Fruit fly (Drosophila melanogaster) whole organism, prepupa: ENCODE data around the gene SdicB.
"Not testable (repeated sequence)": the region's sequence is repeated elsewhere in the genome, so short reads cannot be mapped to it uniquely, and the experiment has no call there.

ENCODE experiments used
- Blimp-1 ChIP-seq: fragments of 200-800 bp; sonication (Bioruptor generic); optimal IDR thresholded peaks from 3 replicates; lab custom pipeline; 2017; ENCODE audit warnings: missing biosample characterization, missing genetic modification characterization, mild to moderate bottlenecking, moderate library complexity, missing genetic modification reagents
- CG10631 ChIP-seq: fragments of 200-800 bp; sonication (Bioruptor generic); optimal IDR thresholded peaks from 2 replicates; lab custom pipeline; 2016; ENCODE audit warnings: missing biosample characterization, missing genetic modification characterization
- CG11294 ChIP-seq: fragments of 200-800 bp; sonication (Bioruptor generic); IDR thresholded peaks from 2 replicates; pipeline ENCODE4 v1.3.6; 2022; ENCODE audit warnings: missing biosample characterization, missing genetic modification characterization
- CG11762 ChIP-seq: fragments of 200-800 bp; sonication (Bioruptor generic); optimal IDR thresholded peaks from 3 replicates; lab custom pipeline; 2016; ENCODE audit warnings: missing biosample characterization, missing genetic modification characterization; ENCODE audit not compliant: insufficient read depth
- CG11902 ChIP-seq: fragments of 200-800 bp; sonication (Bioruptor generic); optimal IDR thresholded peaks from 3 replicates; lab custom pipeline; 2016; ENCODE audit warnings: missing biosample characterization, missing genetic modification characterization
- CG15336 ChIP-seq: fragments of 200-800 bp; sonication (Bioruptor generic); IDR thresholded peaks from 2 replicates; pipeline ENCODE4 v1.3.6; 2022; ENCODE audit warnings: missing biosample characterization, missing genetic modification characterization
- CG1621 ChIP-seq: fragments of 200-800 bp; sonication (Bioruptor generic); optimal IDR thresholded peaks from 3 replicates; lab custom pipeline; 2018; ENCODE audit warnings: missing biosample characterization, mild to moderate bottlenecking, missing genetic modification characterization
- CG3032 ChIP-seq: fragments of 200-800 bp; optimal IDR thresholded peaks from 2 replicates; lab custom pipeline; 2019; ENCODE audit warnings: missing biosample characterization, mild to moderate bottlenecking, missing genetic modification characterization, moderate library complexity
- CG31627 ChIP-seq: fragments of 200-800 bp; sonication (Bioruptor generic); optimal IDR thresholded peaks from 3 replicates; lab custom pipeline; 2016; ENCODE audit warnings: missing biosample characterization, missing genetic modification characterization
- CG32006 ChIP-seq: fragments of 200-800 bp; sonication (Bioruptor generic); optimal IDR thresholded peaks from 3 replicates; lab custom pipeline; 2017; ENCODE audit warnings: missing biosample characterization, mild to moderate bottlenecking, missing genetic modification characterization
- CG34406 ChIP-seq: fragments of 200-800 bp; sonication (Bioruptor generic); optimal IDR thresholded peaks from 3 replicates; lab custom pipeline; 2016; ENCODE audit warnings: missing biosample characterization, missing genetic modification characterization
- CG3919 ChIP-seq: fragments of 200-800 bp; sonication (Bioruptor generic); optimal IDR thresholded peaks from 3 replicates; lab custom pipeline; 2016; ENCODE audit warnings: missing biosample characterization, missing genetic modification characterization
- CG4318 ChIP-seq: fragments of 200-800 bp; sonication (Bioruptor generic); optimal IDR thresholded peaks from 3 replicates; lab custom pipeline; 2017; ENCODE audit warnings: missing biosample characterization, mild to moderate bottlenecking, missing genetic modification characterization
- CG6163 ChIP-seq: fragments of 200-800 bp; sonication (Bioruptor generic); IDR thresholded peaks from 3 replicates; pipeline ENCODE4 v1.3.6; 2022; ENCODE audit warnings: missing biosample characterization, missing genetic modification characterization
- CG6792 ChIP-seq: fragments of 200-800 bp; sonication (Bioruptor generic); optimal IDR thresholded peaks from 3 replicates; lab custom pipeline; 2016; ENCODE audit warnings: missing biosample characterization, missing genetic modification characterization
- CG6808 ChIP-seq: fragments of 200-800 bp; sonication (Bioruptor generic); optimal IDR thresholded peaks from 3 replicates; lab custom pipeline; 2017; ENCODE audit warnings: missing biosample characterization, missing genetic modification characterization, mild to moderate bottlenecking, moderate library complexity, missing genetic modification reagents
- CG6854 ChIP-seq: fragments of 200-800 bp; sonication (Bioruptor generic); optimal IDR thresholded peaks from 2 replicates; lab custom pipeline; 2017; ENCODE audit warnings: missing biosample characterization, mild to moderate bottlenecking, missing genetic modification characterization
- CG7368 ChIP-seq: fragments of 200-800 bp; sonication (Bioruptor generic); optimal IDR thresholded peaks from 3 replicates; lab custom pipeline; 2016; ENCODE audit warnings: missing biosample characterization, missing genetic modification characterization
- CG8632 ChIP-seq: fragments of 200-800 bp; sonication (Bioruptor generic); optimal IDR thresholded peaks from 3 replicates; lab custom pipeline; 2016; ENCODE audit warnings: missing biosample characterization, missing genetic modification characterization
- CG9139 ChIP-seq: fragments of 200-800 bp; sonication (Bioruptor generic); optimal IDR thresholded peaks from 3 replicates; lab custom pipeline; 2017; ENCODE audit warnings: missing biosample characterization, mild to moderate bottlenecking, missing genetic modification characterization
- Eip75B ChIP-seq: fragments of 200-800 bp; sonication (Bioruptor generic); optimal IDR thresholded peaks from 3 replicates; lab custom pipeline; 2016; ENCODE audit warnings: missing biosample characterization, missing genetic modification characterization
- Eip78C ChIP-seq: fragments of 200-800 bp; sonication (Bioruptor generic); peaks from one replicate; lab custom pipeline; 2016; ENCODE audit warnings: missing biosample characterization, missing genetic modification characterization
- Eip93F ChIP-seq: fragments of 200-800 bp; sonication (Bioruptor generic); optimal IDR thresholded peaks from 2 replicates; lab custom pipeline; 2016; ENCODE audit warnings: missing biosample characterization, mild to moderate bottlenecking, missing genetic modification characterization
- Ets21C ChIP-seq: fragments of 200-800 bp; sonication (Bioruptor generic); optimal IDR thresholded peaks from 3 replicates; lab custom pipeline; 2016; ENCODE audit warnings: missing biosample characterization, missing genetic modification characterization
- Gug ChIP-seq: fragments of 200-800 bp; sonication (Bioruptor generic); IDR thresholded peaks from 2 replicates; pipeline ENCODE4 v1.3.6; 2022; ENCODE audit warnings: missing biosample characterization, missing genetic modification characterization
- Hr38 ChIP-seq: sonication (Bioruptor generic); optimal IDR thresholded peaks from 2 replicates; lab custom pipeline; 2016; ENCODE audit warnings: missing biosample characterization, missing genetic modification characterization
- Hr39 ChIP-seq: fragments of 200-800 bp; sonication (Bioruptor generic); optimal IDR thresholded peaks from 2 replicates; lab custom pipeline; 2016; ENCODE audit warnings: missing biosample characterization, missing genetic modification characterization
- Hr4 ChIP-seq: fragments of 200-800 bp; sonication (Bioruptor generic); optimal IDR thresholded peaks from 3 replicates; lab custom pipeline; 2016; ENCODE audit warnings: missing biosample characterization, missing genetic modification characterization
- Lpt ChIP-seq: fragments of 200-800 bp; sonication (Bioruptor generic); optimal IDR thresholded peaks from 3 replicates; lab custom pipeline; 2016; ENCODE audit warnings: missing biosample characterization, missing genetic modification characterization
- Met ChIP-seq: fragments of 200-800 bp; sonication (Bioruptor generic); optimal IDR thresholded peaks from 3 replicates; lab custom pipeline; 2016; ENCODE audit warnings: missing biosample characterization, missing genetic modification characterization
- Sox14 ChIP-seq: fragments of 200-800 bp; sonication (Bioruptor generic); optimal IDR thresholded peaks from 3 replicates; lab custom pipeline; 2016; ENCODE audit warnings: missing biosample characterization, missing genetic modification characterization
- Sox15 ChIP-seq: fragments of 200-800 bp; sonication (Bioruptor generic); optimal IDR thresholded peaks from 3 replicates; lab custom pipeline; 2016; ENCODE audit warnings: missing biosample characterization, missing genetic modification characterization
- acj6 ChIP-seq: fragments of 200-800 bp; sonication (Bioruptor generic); optimal IDR thresholded peaks from 3 replicates; lab custom pipeline; 2016; ENCODE audit warnings: missing biosample characterization, missing genetic modification characterization
- dac ChIP-seq: fragments of 200-800 bp; sonication (Bioruptor generic); optimal IDR thresholded peaks from 2 replicates; lab custom pipeline; 2017; ENCODE audit warnings: missing biosample characterization, mild to moderate bottlenecking, missing genetic modification characterization
- dsx ChIP-seq: fragments of 200-800 bp; optimal IDR thresholded peaks from 3 replicates; lab custom pipeline; 2019; ENCODE audit warnings: missing biosample characterization, mild to moderate bottlenecking, missing genetic modification characterization, moderate library complexity; ENCODE audit not compliant: poor library complexity, severe bottlenecking
- esn ChIP-seq: fragments of 200-800 bp; sonication (Bioruptor generic); optimal IDR thresholded peaks from 2 replicates; lab custom pipeline; 2016; ENCODE audit warnings: missing biosample characterization, mild to moderate bottlenecking, missing genetic modification characterization, moderate library complexity
- fd59A ChIP-seq: fragments of 200-800 bp; sonication (Bioruptor generic); optimal IDR thresholded peaks from 2 replicates; lab custom pipeline; 2017; ENCODE audit warnings: missing biosample characterization, mild to moderate bottlenecking, missing genetic modification characterization, missing genetic modification reagents
- fd85E ChIP-seq: fragments of 200-800 bp; sonication (Bioruptor generic); optimal IDR thresholded peaks from 3 replicates; lab custom pipeline; 2016; ENCODE audit warnings: missing biosample characterization, missing genetic modification characterization
- net ChIP-seq: fragments of 200-800 bp; sonication (Bioruptor generic); optimal IDR thresholded peaks from 3 replicates; lab custom pipeline; 2016; ENCODE audit warnings: missing biosample characterization, missing genetic modification characterization
- pdm3 ChIP-seq: fragments of 200-800 bp; sonication (Bioruptor generic); optimal IDR thresholded peaks from 3 replicates; lab custom pipeline; 2016; ENCODE audit warnings: missing biosample characterization, missing genetic modification characterization
- salr ChIP-seq, 2 experiments: fragments of 200-800 bp; sonication (Bioruptor generic); optimal IDR thresholded peaks; 3 replicates each; lab custom pipeline; 2016 to 2018; ENCODE audit warnings: missing biosample characterization in 2 of 2, missing genetic modification characterization in 2 of 2, mild to moderate bottlenecking in 1 of 2
- spab ChIP-seq: fragments of 200-800 bp; sonication (Bioruptor generic); optimal IDR thresholded peaks from 2 replicates; lab custom pipeline; 2017; ENCODE audit warnings: missing biosample characterization, mild to moderate bottlenecking, missing genetic modification characterization, missing genetic modification reagents
- ss ChIP-seq, 2 experiments: fragments of 200-800 bp; sonication (Bioruptor generic); optimal IDR thresholded peaks; 2 replicates in 1 of 2; 3 replicates in 1 of 2; lab custom pipeline; 2017 to 2018; ENCODE audit warnings: mild to moderate bottlenecking in 2 of 2, missing biosample characterization in 2 of 2, missing genetic modification characterization in 2 of 2, moderate library complexity in 1 of 2
- svp ChIP-seq: fragments of 200-800 bp; sonication (Bioruptor generic); peaks from one replicate; lab custom pipeline; 2016; ENCODE audit warnings: missing biosample characterization, missing genetic modification characterization
- topi ChIP-seq: fragments of 200-800 bp; sonication (Bioruptor generic); optimal IDR thresholded peaks from 3 replicates; lab custom pipeline; 2016; ENCODE audit warnings: missing biosample characterization, missing genetic modification characterization
- vri ChIP-seq: fragments of 200-800 bp; sonication (Bioruptor generic); optimal IDR thresholded peaks from 3 replicates; lab custom pipeline; 2016; ENCODE audit warnings: missing biosample characterization, mild to moderate bottlenecking, missing genetic modification characterization

The SdicB gene

dm6 chrX:20209503-20209902 lies at the start of gene SdicB:
SdicB (minus strand) TSS chrX:20209603.
- not testable (repeated sequence) for TF ChIP-seq spab, Hr39, vri (GFP tag; lab: Kevin White, UChicago)

- not testable (repeated sequence) for TF ChIP-seq esn (GFP tag; lab: Kevin White, UChicago); spab (GFP tag; lab: Kevin White, UChicago); Eip93F
Measured at dm6 chrX:20258939-20259338, 49.5 kb upstream of the SdicB start, which contains the start of gene CG42577. CG42577 (plus strand) TSS chrX:20259239.

dm6 chrX:20256849-20257590 lies 47.6 kb upstream of the SdicB start, which contains the start of gene CG17065:
CG17065 (minus strand) TSS chrX:20257199.
- TF ChIP-seq CG3032 (peak; percentile 1), Met (GFP tag; lab: Kevin White, UChicago) (peak; percentile 24), CG34406 (GFP tag; lab: Kevin White, UChicago) (no peak), Eip75B (GFP tag; lab: Kevin White, UChicago) (peak; percentile 20), ss (GFP tag; optimal IDR thresholded peaks at IDR 0.05; lab: Kevin White, UChicago) (no peak), CG8632 (GFP tag; lab: Kevin White, UChicago) (no peak), CG7368 (no peak), CG3919 (peak; percentile 12), dac (GFP tag; lab: Kevin White, UChicago) (no peak), topi (GFP tag; lab: Kevin White, UChicago) (peak; percentile 16), CG11902 (GFP tag; lab: Kevin White, UChicago) (no peak), Eip78C (GFP tag; lab: Kevin White, UChicago) (peak; percentile 72), CG6808 (GFP tag; lab: Kevin White, UChicago) (no peak), Sox15 (no peak), Hr4 (peak; percentile 26), CG31627 (peak; percentile 29), spab (GFP tag; lab: Kevin White, UChicago) (no peak), CG6854 (GFP tag; lab: Kevin White, UChicago) (no peak), CG15336 (GFP tag; lab: Robert Waterston, UW) (no peak), esn (GFP tag; lab: Kevin White, UChicago) (no peak), CG11294 (GFP tag; lab: Robert Waterston, UW) (no peak), CG6163 (GFP tag; lab: Robert Waterston, UW) (no peak), dsx (GFP tag; lab: Kevin White, UChicago) (no peak), Lpt (GFP tag; lab: Kevin White, UChicago) (no peak), CG10631 (GFP tag; lab: Kevin White, UChicago) (peak; percentile 7), fd85E (no peak), acj6 (peak; percentile 1), Hr38 (GFP tag; lab: Kevin White, UChicago) (no peak), svp (GFP tag; lab: Kevin White, UChicago) (peak; percentile 57), pdm3 (GFP tag; lab: Kevin White, UChicago) (peak; percentile 13), CG6792 (GFP tag; lab: Kevin White, UChicago) (no peak), Blimp-1 (no peak), Gug (GFP tag; lab: Robert Waterston, UW) (no peak), CG11762 (GFP tag; lab: Kevin White, UChicago) (no peak), CG32006 (GFP tag; lab: Kevin White, UChicago) (peak; percentile 25), Eip93F (no peak), CG9139 (GFP tag; lab: Kevin White, UChicago) (no peak), fd59A (GFP tag; lab: Kevin White, UChicago) (no peak), salr (GFP tag; optimal IDR thresholded peaks at IDR 0.05; lab: Kevin White, UChicago) (no peak), Ets21C (GFP tag; lab: Kevin White, UChicago) (no peak), CG4318 (GFP tag; lab: Kevin White, UChicago) (no peak), Sox14 (GFP tag; lab: Kevin White, UChicago) (peak; percentile 39), Hr39 (GFP tag; lab: Kevin White, UChicago) (peak; percentile 31), CG1621 (tag; lab: Kevin White, UChicago) (no peak), net (GFP tag; lab: Kevin White, UChicago) (no peak)
